Fruit fly (Drosophila melanogaster) S2 (cell line): Measurements from ENCODE around the gene Acsf2.

Experiments used
- CG8478 ChIP-seq: fragments of >200 bp; optimal IDR thresholded peaks from 2 replicates; lab custom pipeline; 2018
- CTCF ChIP-seq, 2 experiments: fragments of >200 bp; optimal IDR thresholded peaks; 2 replicates each; lab custom pipeline; 2018

- no peak for TF ChIP-seq CTCF (optimal IDR thresholded peaks at IDR 0.05; lab: Kevin White, UChicago)
- TF ChIP-seq CG8478: no peak
Measured at dm6 chr2L:5374216-5374615, 32.2 kb upstream of the Acsf2 start.
